Fruit fly (Drosophila melanogaster) whole organism, embryonic: ENCODE measurements around the gene Syx4.

ENCODE experiments used
- Abd-B ChIP-seq: fragments of 200-800 bp; sonication (Bioruptor generic); optimal IDR thresholded peaks from 2 replicates; lab custom pipeline; 2018; ENCODE audit warnings: missing biosample characterization, mild to moderate bottlenecking, missing genetic modification characterization, moderate library complexity
- BtbVII ChIP-seq: fragments of 200-800 bp; sonication (Bioruptor generic); optimal IDR thresholded peaks from 3 replicates; lab custom pipeline; 2017; ENCODE audit warnings: missing biosample characterization, mild to moderate bottlenecking, missing genetic modification characterization
- CG11560 ChIP-seq: fragments of 200-800 bp; sonication (Bioruptor generic); IDR thresholded peaks from 3 replicates; pipeline ENCODE4 v1.3.6; 2022; ENCODE audit warnings: missing biosample characterization, missing genetic modification characterization
- CG14050 ChIP-seq: fragments of 200-800 bp; sonication (Bioruptor generic); IDR thresholded peaks from 3 replicates; pipeline ENCODE4 v1.3.6; 2022; ENCODE audit warnings: missing biosample characterization, missing genetic modification characterization
- CG14667 ChIP-seq: fragments of 200-800 bp; sonication (Bioruptor generic); IDR thresholded peaks from 2 replicates; pipeline ENCODE4 v1.3.6; 2022; ENCODE audit warnings: missing biosample characterization, missing genetic modification characterization
- CG7372 ChIP-seq: fragments of 200-800 bp; sonication (Bioruptor generic); IDR thresholded peaks from 2 replicates; pipeline ENCODE4 v1.3.6; 2022; ENCODE audit warnings: missing biosample characterization, missing genetic modification characterization
- CG8281 ChIP-seq: fragments of 200-800 bp; sonication (Bioruptor generic); optimal IDR thresholded peaks from 2 replicates; lab custom pipeline; 2018; ENCODE audit warnings: missing biosample characterization, mild to moderate bottlenecking, missing genetic modification characterization, moderate library complexity
- Hr78 ChIP-seq, 2 experiments: fragments of 200-800 bp in 1 of 2; fragments of >200 bp in 1 of 2; sonication (Bioruptor generic) in 1 of 2; optimal IDR thresholded peaks; 2 replicates each; lab custom pipeline; 2017 to 2019; ENCODE audit warnings: missing biosample characterization in 2 of 2, missing genetic modification characterization in 2 of 2, mild to moderate bottlenecking in 1 of 2, moderate library complexity in 1 of 2
- cg ChIP-seq: fragments of 200-800 bp; sonication (Bioruptor generic); optimal IDR thresholded peaks from 3 replicates; lab custom pipeline; 2019; ENCODE audit warnings: missing biosample characterization, mild to moderate bottlenecking, missing genetic modification characterization, moderate library complexity
- dysf ChIP-seq: fragments of 200-800 bp; sonication (Bioruptor generic); IDR thresholded peaks from 3 replicates; pipeline ENCODE4 v1.3.6; 2022; ENCODE audit warnings: missing biosample characterization, missing genetic modification characterization
- eve ChIP-seq, 2 experiments: fragments of >200 bp; optimal IDR thresholded peaks; 2 replicates each; lab custom pipeline; 2017; ENCODE audit warnings: missing biosample characterization in 2 of 2, missing genetic modification characterization in 2 of 2
- h ChIP-seq: fragments of >200 bp; optimal IDR thresholded peaks from 2 replicates; lab custom pipeline; 2017
- hkb ChIP-seq, 2 experiments: fragments of 200-800 bp in 1 of 2; fragments of >200 bp in 1 of 2; sonication (Bioruptor generic) in 1 of 2; IDR thresholded peaks in 1 of 2; optimal IDR thresholded peaks in 1 of 2; 2 replicates each; pipeline versions ENCODE4 v1.3.6 to Lab custom; 2017 to 2022; ENCODE audit warnings: missing biosample characterization in 1 of 2, missing genetic modification characterization in 1 of 2
- zen ChIP-seq: fragments of 200-800 bp; sonication (Bioruptor generic); optimal IDR thresholded peaks from 3 replicates; lab custom pipeline; 2018; ENCODE audit warnings: missing biosample characterization, mild to moderate bottlenecking, missing genetic modification characterization, moderate library complexity

- TF ChIP-seq cg: no peak
- TF ChIP-seq CG14667: no peak
- no peak for TF ChIP-seq CG8281
- TF ChIP-seq eve (GFP tag; optimal IDR thresholded peaks at IDR 0.05; lab: Kevin White, UChicago): no peak
- TF ChIP-seq Hr78 (GFP tag; optimal IDR thresholded peaks at IDR 0.05; lab: Kevin White, UChicago): no peak
- TF ChIP-seq BtbVII (GFP tag; lab: Kevin White, UChicago): no peak
- TF ChIP-seq CG14050: no peak
- no peak for TF ChIP-seq Abd-B (GFP tag; lab: Kevin White, UChicago)
- TF ChIP-seq zen (tag; lab: Kevin White, UChicago): no peak
- no peak for TF ChIP-seq hkb (optimal IDR thresholded peaks at IDR 0.05; lab: Kevin White, UChicago)
- no peak for TF ChIP-seq hkb (GFP tag; IDR thresholded peaks at IDR 0.05; lab: Robert Waterston, UW)
- no peak for TF ChIP-seq h (lab: Kevin White, UChicago)
- TF ChIP-seq dysf: no peak
- TF ChIP-seq CG11560 (tag; lab: Robert Waterston, UW): no peak
- no peak for TF ChIP-seq CG7372 (GFP tag; lab: Robert Waterston, UW)
These were observed 17.5 kb downstream of the Syx4 start, which contains the start of gene vilya for dm6 chrX:2726420-2726819.
